Fruit fly (Drosophila melanogaster): ENCODE measurements around the gene Nelf-A.
A peak's percentile ranks its signal among the peaks of the same experiment; 100 is the strongest.

The Nelf-A gene

DNA sequence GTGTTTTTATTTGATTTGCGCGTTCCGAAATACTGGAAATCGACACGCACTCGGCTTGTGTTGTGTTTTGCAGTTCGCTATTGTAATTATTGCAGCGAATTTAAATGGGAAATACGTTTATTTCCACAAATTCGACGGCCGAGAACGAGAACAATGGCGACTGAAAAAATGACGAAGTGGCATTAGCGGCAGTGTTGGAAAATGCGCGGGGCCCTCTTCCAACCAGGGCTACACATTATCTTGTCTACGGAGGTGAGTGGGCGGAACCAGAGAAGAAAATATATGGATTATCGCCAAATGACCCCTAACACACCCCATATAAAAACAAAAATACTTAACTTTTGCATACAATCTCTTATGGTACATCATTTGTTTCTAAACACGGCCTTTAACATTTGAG, 45.4 kb downstream of the Nelf-A start, which contains the start of gene Rab1 (continued):
- TF ChIP-seq btn (GFP tag; optimal IDR thresholded peaks at IDR 0.05): no peak
- TF ChIP-seq lov (optimal IDR thresholded peaks at IDR 0.05): no peak
- TF ChIP-seq lov (GFP tag; IDR thresholded peaks at IDR 0.05): 0 out of 3 replicates have a peak, but pooled peaks have one; percentile 31
- no peak for TF ChIP-seq da (GFP tag; optimal IDR thresholded peaks at IDR 0.05)
- TF ChIP-seq CG15073 (GFP tag; optimal IDR thresholded peaks at IDR 0.05): no peak
- no peak for TF ChIP-seq CG8388 (GFP tag; optimal IDR thresholded peaks at IDR 0.05)
- no peak for TF ChIP-seq Atf-2 (GFP tag; optimal IDR thresholded peaks at IDR 0.05)
- no peak for TF ChIP-seq CG14667 (GFP tag; IDR thresholded peaks at IDR 0.05)
- no peak for TF ChIP-seq Neu2 (GFP tag; optimal IDR thresholded peaks at IDR 0.05; ENCODE audit: borderline replicate concordance)
- peak; percentile 73 for TF ChIP-seq CG12769 (tag; optimal IDR thresholded peaks at IDR 0.05)
- no peak for TF ChIP-seq Oli (tag; optimal IDR thresholded peaks at IDR 0.05)
- TF ChIP-seq CG13775 (GFP tag; optimal IDR thresholded peaks at IDR 0.05): no peak
- TF ChIP-seq CG17186 (GFP tag; optimal IDR thresholded peaks at IDR 0.05): peak; percentile 45
- TF ChIP-seq zf30C (GFP tag; optimal IDR thresholded peaks at IDR 0.05): no peak
- no peak for TF ChIP-seq az2 (GFP tag; optimal IDR thresholded peaks at IDR 0.05)
- peak; percentile 39 for TF ChIP-seq pb (GFP tag; optimal IDR thresholded peaks at IDR 0.05)
- peak; percentile 54 for TF ChIP-seq CG34376 (GFP tag; optimal IDR thresholded peaks at IDR 0.05)
- TF ChIP-seq tx (GFP tag; optimal IDR thresholded peaks at IDR 0.05): peak; percentile 2
- peak; percentile 19 for TF ChIP-seq CG11723 (GFP tag; optimal IDR thresholded peaks at IDR 0.05)
- TF ChIP-seq CG6813 (GFP tag; optimal IDR thresholded peaks at IDR 0.05): no peak
- no peak for TF ChIP-seq corto (GFP tag; optimal IDR thresholded peaks at IDR 0.05)
- TF ChIP-seq CG14050 (GFP tag; IDR thresholded peaks at IDR 0.05): no peak
- TF ChIP-seq Sox102F (GFP tag; optimal IDR thresholded peaks at IDR 0.05): no peak
- TF ChIP-seq Doc3 (GFP tag; IDR thresholded peaks at IDR 0.05; ENCODE audit: partially characterized antibody): no peak
- TF ChIP-seq stwl (tag; optimal IDR thresholded peaks at IDR 0.05): peak; percentile 56

- TF ChIP-seq CG5245 (GFP tag; optimal IDR thresholded peaks at IDR 0.05): no peak
- TF ChIP-seq wdn (GFP tag; IDR thresholded peaks at IDR 0.05): no peak
- TF ChIP-seq vvl (GFP tag; IDR thresholded peaks at IDR 0.05): peak; percentile 55
- TF ChIP-seq CG1529 (GFP tag; optimal IDR thresholded peaks at IDR 0.05): no peak
- TF ChIP-seq CG9609 (GFP tag; optimal IDR thresholded peaks at IDR 0.05): peak; percentile 5
- no peak for TF ChIP-seq Ada2b (GFP tag; IDR thresholded peaks at IDR 0.05)
- TF ChIP-seq CG8359 (GFP tag; optimal IDR thresholded peaks at IDR 0.05; ENCODE audit: borderline replicate concordance): no peak
- peak; percentile 91 for TF ChIP-seq Med (GFP tag)
- no peak for TF ChIP-seq HmgD (GFP tag; optimal IDR thresholded peaks at IDR 0.05)
- no peak for TF ChIP-seq Abd-B (GFP tag; optimal IDR thresholded peaks at IDR 0.05)
- no peak for TF ChIP-seq CG9876 (GFP tag; optimal IDR thresholded peaks at IDR 0.05)
- TF ChIP-seq fd96Cb (tag; optimal IDR thresholded peaks at IDR 0.05): no peak
- peak; percentile 3 for TF ChIP-seq Fer1 (GFP tag; optimal IDR thresholded peaks at IDR 0.05)
- no peak for TF ChIP-seq ssp (GFP tag; IDR thresholded peaks at IDR 0.05)
- TF ChIP-seq caup (GFP tag; optimal IDR thresholded peaks at IDR 0.05; ENCODE audit: severe bottlenecking): peak; percentile 29
- no peak for TF ChIP-seq schlank (tag; optimal IDR thresholded peaks at IDR 0.05)
- no peak for TF ChIP-seq CG10565 (GFP tag; optimal IDR thresholded peaks at IDR 0.05)
- peak; percentile 55 for TF ChIP-seq CG2120 (GFP tag; optimal IDR thresholded peaks at IDR 0.05)
- no peak for TF ChIP-seq Hsf (GFP tag; optimal IDR thresholded peaks at IDR 0.05)
- TF ChIP-seq Spps (tag; optimal IDR thresholded peaks at IDR 0.05): no peak
- TF ChIP-seq Oli (tag; optimal IDR thresholded peaks at IDR 0.05): no peak
- peak; percentile 17 for TF ChIP-seq CG10209 (GFP tag; optimal IDR thresholded peaks at IDR 0.05)
- peak; percentile 52 for TF ChIP-seq Sry-δ (GFP tag; optimal IDR thresholded peaks at IDR 0.05)
- TF ChIP-seq ato (GFP tag; IDR thresholded peaks at IDR 0.05; ENCODE audit: partially characterized antibody): peak; percentile 37; the same call in 1 of the 2 replicates
- no peak for TF ChIP-seq CG16815 (GFP tag; optimal IDR thresholded peaks at IDR 0.05)
- no peak for TF ChIP-seq CG42726 (GFP tag; IDR thresholded peaks at IDR 0.05; ENCODE audit: partially characterized antibody)
- TF ChIP-seq tup (GFP tag; optimal IDR thresholded peaks at IDR 0.05): no peak
- TF ChIP-seq sens (GFP tag): peak; percentile 36
These were observed 46.4 kb downstream of the Nelf-A start, which contains the start of the genes AP-2sigma and Idi for dm6 chr3R:21269923-21270322. Gene AP-2sigma, minus strand, starts transcription at chr3R:21270075. Gene Idi, plus strand, starts transcription at chr3R:21270126.
